Worm (Caenorhabditis elegans): Measurements from ENCODE around the gene nspc-7.
"Not testable (repeated sequence)": the region's sequence is repeated elsewhere in the genome, so short reads cannot be mapped to it uniquely, and the experiment has no call there.

The nspc-7 gene

DNA sequence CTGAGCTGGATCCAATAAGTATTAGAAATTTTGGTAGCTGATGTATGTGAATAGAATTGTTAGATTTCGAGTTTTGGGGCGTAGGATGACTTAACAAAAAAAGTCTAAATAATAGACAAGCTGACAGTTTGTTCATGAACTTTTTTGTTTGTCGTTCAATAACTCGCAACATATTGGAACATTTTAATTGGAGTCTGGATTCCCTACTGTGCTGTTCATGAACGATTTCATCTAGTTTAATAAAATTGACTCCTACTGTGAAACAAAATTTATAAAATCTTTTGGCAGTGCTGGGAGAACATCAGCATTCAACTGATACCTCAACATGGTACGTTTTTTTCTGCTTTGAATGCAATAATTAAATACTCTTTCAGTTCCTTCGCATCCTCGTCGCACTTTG is at the start of gene nspc-7:
Gene nspc-7 (plus strand): TSS at position 301 of the 400 bp plus-strand sequence.
- not testable (repeated sequence) for TF ChIP-seq ama-1 (optimal IDR thresholded peaks at IDR 0.05); sem-4 (tag; optimal IDR thresholded peaks at IDR 0.05); ztf-11 (tag; optimal IDR thresholded peaks at IDR 0.05)

DNA sequence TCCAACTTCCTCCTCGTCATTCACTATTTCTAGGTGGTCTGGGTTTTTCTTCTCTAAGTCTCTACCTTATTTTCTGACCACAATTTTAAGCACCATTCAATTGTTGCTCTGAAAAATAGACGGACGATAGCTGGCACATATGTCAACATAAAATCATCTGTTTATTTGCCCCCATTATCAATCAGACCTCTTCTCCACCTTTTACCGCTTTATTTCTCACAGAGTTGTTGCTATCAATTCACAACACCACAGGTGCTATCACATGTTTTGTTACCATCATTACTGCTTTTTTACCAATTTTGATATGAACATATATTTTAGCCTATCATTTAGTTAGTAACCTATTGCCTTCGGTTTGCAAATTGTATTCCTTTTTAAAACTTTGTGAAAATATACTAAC is 48.9 kb upstream of the nspc-7 start:
- TF ChIP-seq fos-1 (tag; optimal IDR thresholded peaks at IDR 0.05) = no peak
- no peak for TF ChIP-seq Y55F3AM.14 (GFP tag; optimal IDR thresholded peaks at IDR 0.05)
- no peak for TF ChIP-seq snpc-4 (tag; optimal IDR thresholded peaks at IDR 0.05)
- TF ChIP-seq blmp-1 (tag; optimal IDR thresholded peaks at IDR 0.05; ENCODE audit: insufficient read depth) = no peak
- no peak for TF ChIP-seq mab-5 (tag; optimal IDR thresholded peaks at IDR 0.05)
- peak; percentile 14 for TF ChIP-seq crh-2 (tag; optimal IDR thresholded peaks at IDR 0.05)

DNA sequence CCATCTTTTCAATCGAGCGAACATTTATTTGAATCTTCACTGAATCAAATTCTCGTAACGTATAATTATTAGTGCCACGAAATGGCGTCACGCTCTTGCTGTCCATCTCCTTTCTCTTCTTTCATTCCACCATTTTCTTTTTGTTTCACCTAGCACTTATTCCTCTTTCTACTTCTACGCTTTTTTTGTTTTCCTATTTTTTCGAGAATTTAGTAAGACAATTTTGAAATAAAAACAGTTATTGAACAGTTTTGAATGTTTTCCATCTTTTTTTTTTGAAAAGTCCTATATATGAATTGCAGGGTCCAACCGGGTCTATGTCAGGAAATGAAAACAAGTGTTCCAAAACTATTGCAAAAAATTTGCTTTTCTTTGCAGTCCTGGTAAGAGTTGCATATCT is 46.7 kb upstream of the nspc-7 start, which contains the start of gene T01B10.5:
Gene T01B10.5 (plus strand): TSS at position 301 of the 400 bp plus-strand sequence.
- TF ChIP-seq ceh-82 (tag; optimal IDR thresholded peaks at IDR 0.05) (no peak), nhr-6 (tag; optimal IDR thresholded peaks at IDR 0.05) (no peak), mdl-1 (tag; optimal IDR thresholded peaks at IDR 0.05) (no peak), sma-9 (GFP tag; optimal IDR thresholded peaks at IDR 0.05) (no peak), sma-9 (tag; optimal IDR thresholded peaks at IDR 0.05) (no peak), nhr-12 (tag; optimal IDR thresholded peaks at IDR 0.05) (no peak), peb-1 (tag; optimal IDR thresholded peaks at IDR 0.05) (no peak), elt-1 (tag; optimal IDR thresholded peaks at IDR 0.05) (no peak), ceh-16 (tag; optimal IDR thresholded peaks at IDR 0.05) (no peak), Y55F3AM.14 (GFP tag; optimal IDR thresholded peaks at IDR 0.05) (no peak), dmd-4 (tag; optimal IDR thresholded peaks at IDR 0.05) (no peak), fos-1 (tag; optimal IDR thresholded peaks at IDR 0.05) (no peak)

DNA sequence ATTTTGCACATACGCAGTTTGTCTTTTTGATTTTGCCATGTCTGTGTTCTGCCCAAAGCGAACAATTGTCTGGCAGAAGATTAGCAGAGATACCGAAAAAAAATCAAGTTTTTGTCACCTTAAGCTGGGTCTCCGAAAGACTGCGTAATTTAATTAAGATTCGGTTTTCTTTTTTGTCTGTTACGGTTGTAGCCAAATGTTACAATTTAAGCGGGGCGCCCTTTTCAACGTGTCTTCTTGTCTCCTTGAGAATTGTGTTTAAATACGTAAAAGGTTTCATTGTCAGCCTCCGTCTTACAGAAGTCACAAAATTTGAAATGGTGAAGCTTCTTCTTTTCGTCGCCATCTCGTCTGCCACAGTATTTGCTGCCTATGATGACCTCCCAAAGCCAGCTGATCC is 41.9 kb upstream of the nspc-7 start, which contains the start of gene grd-14:
Gene grd-14 (plus strand): TSS at position 301 of the 400 bp plus-strand sequence.
- no peak for TF ChIP-seq mab-5 (tag; optimal IDR thresholded peaks at IDR 0.05)
- peak; percentile 32 for TF ChIP-seq nhr-25 (tag; optimal IDR thresholded peaks at IDR 0.05)
- no peak for TF ChIP-seq fos-1 (tag; optimal IDR thresholded peaks at IDR 0.05)

DNA sequence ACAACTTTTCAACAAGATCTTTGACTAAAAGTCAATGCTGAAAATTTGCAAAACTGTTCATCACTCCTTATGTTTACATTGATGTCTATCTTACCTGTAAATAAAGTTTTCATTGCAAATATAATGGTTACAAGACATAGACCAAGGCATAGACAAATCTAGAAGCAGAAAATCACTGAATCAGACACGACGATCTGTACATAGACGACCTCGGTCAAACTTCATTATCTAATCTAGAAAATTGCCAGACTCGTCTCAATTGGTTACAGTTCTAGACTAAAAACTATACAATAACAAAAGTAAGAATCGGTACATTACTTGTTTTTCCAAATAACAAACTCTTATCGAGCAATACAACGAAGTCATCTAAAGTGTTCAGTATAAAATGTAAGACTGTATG is 40.7 kb upstream of the nspc-7 start, which contains the start of gene grd-4:
Gene grd-4 (plus strand): TSS at position 301 of the 400 bp plus-strand sequence.
- no peak for TF ChIP-seq lsy-2 (tag; optimal IDR thresholded peaks at IDR 0.05)
- no peak for TF ChIP-seq sma-3 (GFP tag; optimal IDR thresholded peaks at IDR 0.05)
- no peak for TF ChIP-seq sma-9 (GFP tag; optimal IDR thresholded peaks at IDR 0.05)
- TF ChIP-seq sma-9 (tag; optimal IDR thresholded peaks at IDR 0.05) = no peak
- TF ChIP-seq peb-1 (tag; optimal IDR thresholded peaks at IDR 0.05) = no peak
- no peak for TF ChIP-seq skn-1 (tag; optimal IDR thresholded peaks at IDR 0.05)
- TF ChIP-seq nhr-11 (tag; optimal IDR thresholded peaks at IDR 0.05) = no peak
- no peak for TF ChIP-seq unc-55 (GFP tag; optimal IDR thresholded peaks at IDR 0.05)
- TF ChIP-seq dmd-4 (tag; optimal IDR thresholded peaks at IDR 0.05) = no peak
- no peak for TF ChIP-seq ceh-16 (tag; optimal IDR thresholded peaks at IDR 0.05)
- TF ChIP-seq nhr-6 (tag; optimal IDR thresholded peaks at IDR 0.05) = no peak
- TF ChIP-seq aly-2 (tag; optimal IDR thresholded peaks at IDR 0.05) = no peak
- no peak for TF ChIP-seq mdl-1 (tag; optimal IDR thresholded peaks at IDR 0.05)
- TF ChIP-seq unc-39 (tag; optimal IDR thresholded peaks at IDR 0.05) = no peak
- TF ChIP-seq nhr-21 (tag; optimal IDR thresholded peaks at IDR 0.05) = no peak
- no peak for TF ChIP-seq R02D3.7 (tag; optimal IDR thresholded peaks at IDR 0.05)
- no peak for TF ChIP-seq mab-5 (tag; optimal IDR thresholded peaks at IDR 0.05)
- TF ChIP-seq zag-1 (tag; optimal IDR thresholded peaks at IDR 0.05) = no peak
- TF ChIP-seq nhr-25 (tag; optimal IDR thresholded peaks at IDR 0.05) = no peak
- no peak for TF ChIP-seq ceh-82 (tag; optimal IDR thresholded peaks at IDR 0.05)

DNA sequence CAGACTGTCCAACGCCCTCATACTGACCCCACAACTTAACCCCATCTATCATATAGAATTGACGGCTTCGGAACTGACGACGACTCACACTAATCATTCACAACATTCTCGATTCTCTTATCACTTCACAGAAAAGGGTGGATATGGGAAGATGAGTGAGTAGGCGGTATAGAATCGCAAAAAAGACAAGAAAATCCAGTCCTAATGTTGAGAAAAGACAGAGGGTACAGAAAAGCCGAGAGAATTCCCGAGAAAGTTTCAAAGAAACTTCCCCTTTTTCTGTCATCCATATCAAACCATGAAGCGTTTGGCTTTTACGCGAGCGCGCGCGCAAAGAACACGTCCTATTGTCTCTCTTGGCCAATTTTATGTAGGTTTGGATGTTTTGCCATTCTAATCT is 37.5 kb upstream of the nspc-7 start:
- TF ChIP-seq nhr-12 (tag; optimal IDR thresholded peaks at IDR 0.05) = no peak
- TF ChIP-seq nhr-21 (tag; optimal IDR thresholded peaks at IDR 0.05) = peak; percentile 60

DNA sequence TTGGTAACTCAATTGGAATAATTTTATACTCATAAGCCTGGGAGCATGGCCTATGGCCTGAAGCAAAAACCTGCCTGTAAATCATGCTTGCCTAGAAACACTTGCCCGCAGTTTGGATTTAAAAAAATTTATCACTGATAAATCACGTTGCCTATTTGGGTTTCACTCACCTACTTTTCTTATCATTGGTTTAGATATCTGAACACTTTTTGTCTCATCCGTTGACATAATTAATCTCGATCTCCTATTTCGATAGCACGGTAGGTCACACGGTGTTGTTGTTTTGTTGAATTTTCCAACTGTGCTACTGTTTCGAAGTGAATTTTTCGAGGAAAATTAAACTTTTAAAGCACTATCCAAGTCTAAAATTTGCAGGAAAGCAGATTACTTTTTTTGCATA is 34.6 kb upstream of the nspc-7 start:
- no peak for TF ChIP-seq unc-55 (GFP tag; optimal IDR thresholded peaks at IDR 0.05)
- TF ChIP-seq unc-62 (GFP tag; optimal IDR thresholded peaks at IDR 0.05) = no peak
- no peak for TF ChIP-seq mdl-1 (tag; optimal IDR thresholded peaks at IDR 0.05)
- no peak for TF ChIP-seq ceh-82 (tag; optimal IDR thresholded peaks at IDR 0.05)
- no peak for TF ChIP-seq Y55F3AM.14 (GFP tag; optimal IDR thresholded peaks at IDR 0.05)
- no peak for TF ChIP-seq dmd-4 (tag; optimal IDR thresholded peaks at IDR 0.05)
- no peak for TF ChIP-seq sma-3 (GFP tag; optimal IDR thresholded peaks at IDR 0.05)
